Fruit fly (Drosophila melanogaster): ENCODE results near the gene CG18599.
A peak's percentile ranks its signal among the peaks of the same experiment; 100 is the strongest.

The CG18599 gene

dm6 chr3R:18314824-18315690 is 47.5 kb downstream of the CG18599 start (continued):
- TF ChIP-seq Ets97D (GFP tag; optimal IDR thresholded peaks at IDR 0.05) (peak; percentile 34), ase (GFP tag; IDR thresholded peaks at IDR 0.05) (peak; percentile 12; the same call in 1 of the 3 replicates), wdn (GFP tag; IDR thresholded peaks at IDR 0.05) (no peak), Nf-YC (tag; optimal IDR thresholded peaks at IDR 0.05) (no peak), HLH3B (GFP tag; IDR thresholded peaks at IDR 0.05) (peak; percentile 31; the same call in 1 of the 2 replicates), gfzf (GFP tag; optimal IDR thresholded peaks at IDR 0.05) (no peak), ATbp (GFP tag; optimal IDR thresholded peaks at IDR 0.05) (no peak), Stat92E (GFP tag; optimal IDR thresholded peaks at IDR 0.05) (no peak), CG11695 (GFP tag; IDR thresholded peaks at IDR 0.05) (peak; percentile 44; the same call in 1 of the 3 replicates), ara (GFP tag; IDR thresholded peaks at IDR 0.05) (no peak), Blimp-1 (GFP tag; optimal IDR thresholded peaks at IDR 0.05) (no peak), CG15011 (GFP tag; optimal IDR thresholded peaks at IDR 0.05) (no peak), tgo (GFP tag; IDR thresholded peaks at IDR 0.05) (peak; percentile 20; the same call in 1 of the 3 replicates), Sry-δ (GFP tag; optimal IDR thresholded peaks at IDR 0.05) (no peak), gce (GFP tag; IDR thresholded peaks at IDR 0.05) (0 out of 3 replicates have a peak, but pooled peaks have one; percentile 26), ab (GFP tag; optimal IDR thresholded peaks at IDR 0.05) (no peak), crc (GFP tag; optimal IDR thresholded peaks at IDR 0.05) (no peak), CG8290 (GFP tag; optimal IDR thresholded peaks at IDR 0.05) (no peak), CG8290 (tag; optimal IDR thresholded peaks at IDR 0.05) (peak in 1 of 2 experiments; percentile 66), CG10209 (GFP tag; optimal IDR thresholded peaks at IDR 0.05) (no peak), CG2678 (tag; optimal IDR thresholded peaks at IDR 0.05) (peak; percentile 46), Sox102F (GFP tag; optimal IDR thresholded peaks at IDR 0.05) (peak; percentile 20), H15 (GFP tag; IDR thresholded peaks at IDR 0.05) (no peak), CG5953 (GFP tag; IDR thresholded peaks at IDR 0.05) (0 out of 2 replicates have a peak, but pooled peaks have one; percentile 4), CG17612 (GFP tag; IDR thresholded peaks at IDR 0.05) (no peak), Doc2 (GFP tag; IDR thresholded peaks at IDR 0.05) (no peak), CG3065 (GFP tag; optimal IDR thresholded peaks at IDR 0.05) (no peak), CG18599 (GFP tag; optimal IDR thresholded peaks at IDR 0.05) (peak; percentile 44), Meics (GFP tag; optimal IDR thresholded peaks at IDR 0.05) (peak; percentile 7), CG6765 (GFP tag; optimal IDR thresholded peaks at IDR 0.05) (no peak), CG4360 (GFP tag; IDR thresholded peaks at IDR 0.05) (no peak), CG13296 (GFP tag; optimal IDR thresholded peaks at IDR 0.05) (no peak), CTCF (GFP tag; optimal IDR thresholded peaks at IDR 0.05) (peak; percentile 6), Elba2 (GFP tag; optimal IDR thresholded peaks at IDR 0.05) (no peak), Ssrp (tag; optimal IDR thresholded peaks at IDR 0.05) (no peak), usp (GFP tag; optimal IDR thresholded peaks at IDR 0.05) (no peak), CG7357 (GFP tag; IDR thresholded peaks at IDR 0.05) (no peak), CG8478 (optimal IDR thresholded peaks at IDR 0.05) (no peak), Awh (GFP tag; IDR thresholded peaks at IDR 0.05) (no peak), Usf (GFP tag; optimal IDR thresholded peaks at IDR 0.05) (no peak), jing (GFP tag; optimal IDR thresholded peaks at IDR 0.05) (no peak), CG14441 (GFP tag; IDR thresholded peaks at IDR 0.05) (peak; percentile 46; the same call in 1 of the 2 replicates), CG16813 (GFP tag; IDR thresholded peaks at IDR 0.05; ENCODE audit: partially characterized antibody) (no peak), CG8281 (tag; optimal IDR thresholded peaks at IDR 0.05) (no peak), CG16779 (GFP tag; IDR thresholded peaks at IDR 0.05) (no peak), zen2 (GFP tag; IDR thresholded peaks at IDR 0.05; ENCODE audit: partially characterized antibody) (no peak), Lpt (GFP tag; optimal IDR thresholded peaks at IDR 0.05) (no peak), hb (GFP tag; IDR thresholded peaks at IDR 0.05; ENCODE audit: partially characterized antibody) (no peak), Dfd (GFP tag; optimal IDR thresholded peaks at IDR 0.05) (no peak), tup (GFP tag; optimal IDR thresholded peaks at IDR 0.05) (no peak)

Measured in whole organism, embryonic.